Worm (Caenorhabditis elegans) whole organism, late embryonic: ENCODE measurements around the gene Y43F8B.18.
"Not testable (repeated sequence)": the region's sequence is repeated elsewhere in the genome, so short reads cannot be mapped to it uniquely, and the experiment has no call there.

Experiments used
- C38D4.7 ChIP-seq: fragments of 200-800 bp; sonication (Bioruptor generic); optimal IDR thresholded peaks from 2 replicates; lab custom pipeline; 2018; ENCODE audit warnings: mild to moderate bottlenecking, missing genetic modification characterization, moderate library complexity, missing compliant biosample characterization
- K02D7.2 ChIP-seq: sonication (generic microtip); optimal IDR thresholded peaks from 2 replicates; lab custom pipeline; 2017; ENCODE audit warnings: mild to moderate bottlenecking, missing genetic modification characterization, missing compliant biosample characterization
- ceh-6 ChIP-seq: fragments of 200-800 bp; sonication (Bioruptor generic); optimal IDR thresholded peaks from 2 replicates; lab custom pipeline; 2018; ENCODE audit warnings: mild to moderate bottlenecking, missing genetic modification characterization, missing compliant biosample characterization
- ets-4 ChIP-seq: sonication (generic microtip); optimal IDR thresholded peaks from 2 replicates; lab custom pipeline; 2016; ENCODE audit warnings: missing genetic modification characterization, missing compliant biosample characterization
- fkh-10 ChIP-seq: fragments of 150-350 bp; optimal IDR thresholded peaks from 2 replicates; lab custom pipeline; 2014; ENCODE audit warnings: missing biosample characterization, missing genetic modification reagents, missing genetic modification characterization
- hlh-30 ChIP-seq: sonication (generic microtip); optimal IDR thresholded peaks from 2 replicates; lab custom pipeline; 2017; ENCODE audit warnings: antibody characterized with exemption, missing genetic modification characterization, missing compliant biosample characterization; ENCODE audit not compliant: insufficient read depth
- madf-2 ChIP-seq: sonication (generic microtip); optimal IDR thresholded peaks from 2 replicates; lab custom pipeline; 2017; ENCODE audit warnings: missing genetic modification characterization, missing compliant biosample characterization
- nfya-1 ChIP-seq: sonication (generic microtip); optimal IDR thresholded peaks from 2 replicates; lab custom pipeline; 2017; ENCODE audit warnings: missing genetic modification characterization, mild to moderate bottlenecking, missing compliant biosample characterization, antibody characterized with exemption, moderate library complexity
- pha-4 ChIP-seq: fragments of 150-350 bp; optimal IDR thresholded peaks from 2 replicates; lab custom pipeline; 2018; ENCODE audit warnings: missing biosample characterization, missing genetic modification reagents, missing genetic modification characterization
- ref-2 ChIP-seq: sonication (generic microtip); optimal IDR thresholded peaks from 2 replicates; lab custom pipeline; 2016; ENCODE audit warnings: missing genetic modification characterization, missing compliant biosample characterization
- rnt-1 ChIP-seq: sonication (generic microtip); optimal IDR thresholded peaks from 2 replicates; lab custom pipeline; 2016; ENCODE audit warnings: missing genetic modification characterization, missing compliant biosample characterization
- sox-4 ChIP-seq: sonication (generic microtip); optimal IDR thresholded peaks from 2 replicates; lab custom pipeline; 2017; ENCODE audit warnings: mild to moderate bottlenecking, missing genetic modification characterization, inconsistent platforms, missing compliant biosample characterization
- tbx-2 ChIP-seq: sonication (generic microtip); optimal IDR thresholded peaks from 2 replicates; lab custom pipeline; 2016; ENCODE audit warnings: missing genetic modification characterization, missing compliant biosample characterization

ce11 chrV:19528535-19528934 is 42.7 kb downstream of the Y43F8B.18 start:
- TF ChIP-seq C38D4.7; fkh-10 (GFP tag; lab: Kevin White, UChicago); rnt-1; nfya-1 (tag; lab: Kevin White, UChicago); tbx-2 (tag; lab: Kevin White, UChicago); sox-4 (tag; lab: Kevin White, UChicago); ets-4; K02D7.2 (tag; lab: Kevin White, UChicago); madf-2; hlh-30 (tag; lab: Kevin White, UChicago); ceh-6 (GFP tag; lab: Kevin White, UChicago); ref-2 (tag; lab: Kevin White, UChicago); pha-4 (tag; lab: Kevin White, UChicago): not testable (repeated sequence)
